Worm (Caenorhabditis elegans) whole organism, late embryonic: ENCODE results near the gene alh-8.

Source experiments
- C08G9.2 ChIP-seq: sonication (generic microtip); optimal IDR thresholded peaks from 2 replicates; lab custom pipeline; 2016; ENCODE audit warnings: mild to moderate bottlenecking, missing genetic modification characterization, moderate library complexity, missing compliant biosample characterization
- K02D7.2 ChIP-seq: sonication (generic microtip); optimal IDR thresholded peaks from 2 replicates; lab custom pipeline; 2017; ENCODE audit warnings: mild to moderate bottlenecking, missing genetic modification characterization, missing compliant biosample characterization
- T23F11.4 ChIP-seq: fragments of 200-800 bp; sonication (Bioruptor generic); optimal IDR thresholded peaks from 2 replicates; lab custom pipeline; 2018; ENCODE audit warnings: mild to moderate bottlenecking, missing genetic modification characterization, missing compliant biosample characterization
- ahr-1 ChIP-seq: sonication (generic microtip); optimal IDR thresholded peaks from 2 replicates; lab custom pipeline; 2016; ENCODE audit warnings: missing genetic modification characterization, missing compliant biosample characterization
- ceh-18 ChIP-seq: sonication (generic microtip); optimal IDR thresholded peaks from 2 replicates; lab custom pipeline; 2016; ENCODE audit warnings: missing genetic modification characterization, missing compliant biosample characterization
- ceh-2 ChIP-seq: sonication (generic microtip); optimal IDR thresholded peaks from 2 replicates; lab custom pipeline; 2016; ENCODE audit warnings: missing genotype, missing genetic modification characterization, missing compliant biosample characterization
- ceh-22 ChIP-seq: sonication (generic microtip); optimal IDR thresholded peaks from 2 replicates; lab custom pipeline; 2017; ENCODE audit warnings: missing biosample characterization, missing genetic modification characterization
- ceh-24 ChIP-seq: sonication (generic microtip); optimal IDR thresholded peaks from 2 replicates; lab custom pipeline; 2016; ENCODE audit warnings: mild to moderate bottlenecking, missing genetic modification characterization, missing compliant biosample characterization
- ceh-31 ChIP-seq: sonication (generic microtip); optimal IDR thresholded peaks from 2 replicates; lab custom pipeline; 2016; ENCODE audit warnings: missing genetic modification characterization, missing compliant biosample characterization
- ceh-34 ChIP-seq: sonication (generic microtip); optimal IDR thresholded peaks from 2 replicates; lab custom pipeline; 2016; ENCODE audit warnings: mild to moderate bottlenecking, missing genetic modification characterization, missing compliant biosample characterization
- ceh-6 ChIP-seq: fragments of 200-800 bp; sonication (Bioruptor generic); optimal IDR thresholded peaks from 2 replicates; lab custom pipeline; 2018; ENCODE audit warnings: mild to moderate bottlenecking, missing genetic modification characterization, missing compliant biosample characterization
- ceh-9 ChIP-seq: sonication (generic microtip); optimal IDR thresholded peaks from 2 replicates; lab custom pipeline; 2016; ENCODE audit warnings: mild to moderate bottlenecking, missing genetic modification characterization, inconsistent platforms, missing compliant biosample characterization
- che-1 ChIP-seq: sonication (generic microtip); optimal IDR thresholded peaks from 2 replicates; lab custom pipeline; 2016; ENCODE audit warnings: mild to moderate bottlenecking, missing genetic modification characterization, missing compliant biosample characterization
- elt-2 ChIP-seq: sonication (generic microtip); optimal IDR thresholded peaks from 2 replicates; lab custom pipeline; 2016; ENCODE audit warnings: missing genetic modification reagents, missing genetic modification characterization, missing compliant biosample characterization
- fax-1 ChIP-seq: sonication (generic microtip); optimal IDR thresholded peaks from 2 replicates; lab custom pipeline; 2016; ENCODE audit warnings: missing genotype, missing genetic modification characterization, missing compliant biosample characterization
- fkh-10 ChIP-seq: fragments of 150-350 bp; optimal IDR thresholded peaks from 2 replicates; lab custom pipeline; 2014; ENCODE audit warnings: missing biosample characterization, missing genetic modification reagents, missing genetic modification characterization
- fkh-6 ChIP-seq: sonication (generic microtip); optimal IDR thresholded peaks from 2 replicates; lab custom pipeline; 2016; ENCODE audit warnings: missing genetic modification characterization, missing compliant biosample characterization
- gmeb-2 ChIP-seq: sonication (generic microtip); optimal IDR thresholded peaks from 2 replicates; lab custom pipeline; 2016; ENCODE audit warnings: missing genetic modification characterization, inconsistent platforms, missing compliant biosample characterization
- hlh-13 ChIP-seq: fragments of 200-800 bp; sonication (Bioruptor generic); optimal IDR thresholded peaks from 2 replicates; lab custom pipeline; 2018; ENCODE audit warnings: mild to moderate bottlenecking, missing genetic modification characterization, missing compliant biosample characterization
- hlh-30 ChIP-seq: sonication (generic microtip); optimal IDR thresholded peaks from 2 replicates; lab custom pipeline; 2017; ENCODE audit warnings: antibody characterized with exemption, missing genetic modification characterization, missing compliant biosample characterization; ENCODE audit not compliant: insufficient read depth
- lim-6 ChIP-seq: sonication (generic microtip); optimal IDR thresholded peaks from 2 replicates; lab custom pipeline; 2016; ENCODE audit warnings: missing genetic modification characterization, missing compliant biosample characterization
- madf-2 ChIP-seq: sonication (generic microtip); optimal IDR thresholded peaks from 2 replicates; lab custom pipeline; 2017; ENCODE audit warnings: missing genetic modification characterization, missing compliant biosample characterization
- mec-3 ChIP-seq: sonication (generic microtip); optimal IDR thresholded peaks from 2 replicates; lab custom pipeline; 2016; ENCODE audit warnings: borderline replicate concordance, missing genetic modification characterization, missing compliant biosample characterization
- nfya-1 ChIP-seq: sonication (generic microtip); optimal IDR thresholded peaks from 2 replicates; lab custom pipeline; 2017; ENCODE audit warnings: missing genetic modification characterization, mild to moderate bottlenecking, missing compliant biosample characterization, antibody characterized with exemption, moderate library complexity
- nhr-232 ChIP-seq: sonication (generic microtip); optimal IDR thresholded peaks from 2 replicates; lab custom pipeline; 2016; ENCODE audit warnings: missing genetic modification characterization, missing compliant biosample characterization
- odd-2 ChIP-seq: sonication (generic microtip); optimal IDR thresholded peaks from 2 replicates; lab custom pipeline; 2017; ENCODE audit warnings: antibody characterized with exemption, mild to moderate bottlenecking, missing genetic modification characterization, missing compliant biosample characterization
- pat-9 ChIP-seq: fragments of 200-800 bp; sonication (Bioruptor generic); optimal IDR thresholded peaks from 2 replicates; lab custom pipeline; 2018; ENCODE audit warnings: mild to moderate bottlenecking, missing genetic modification characterization, moderate library complexity, missing compliant biosample characterization
- pax-1 ChIP-seq: fragments of 150-350 bp; optimal IDR thresholded peaks from 2 replicates; lab custom pipeline; 2014; ENCODE audit warnings: missing biosample characterization, missing genetic modification characterization
- pha-2 ChIP-seq: sonication (generic microtip); optimal IDR thresholded peaks from 2 replicates; lab custom pipeline; 2017; ENCODE audit warnings: mild to moderate bottlenecking, missing genetic modification characterization, missing compliant biosample characterization
- pha-4 ChIP-seq: fragments of 150-350 bp; optimal IDR thresholded peaks from 2 replicates; lab custom pipeline; 2018; ENCODE audit warnings: missing biosample characterization, missing genetic modification reagents, missing genetic modification characterization
- pqm-1 ChIP-seq: sonication (generic microtip); optimal IDR thresholded peaks from 2 replicates; lab custom pipeline; 2016; ENCODE audit warnings: missing genetic modification characterization, missing compliant biosample characterization
- pros-1 ChIP-seq: fragments of 150-350 bp; optimal IDR thresholded peaks from 2 replicates; lab custom pipeline; 2014; ENCODE audit warnings: missing biosample characterization, missing genetic modification reagents, missing genetic modification characterization
- ref-2 ChIP-seq: sonication (generic microtip); optimal IDR thresholded peaks from 2 replicates; lab custom pipeline; 2016; ENCODE audit warnings: missing genetic modification characterization, missing compliant biosample characterization
- rnt-1 ChIP-seq: sonication (generic microtip); optimal IDR thresholded peaks from 2 replicates; lab custom pipeline; 2016; ENCODE audit warnings: missing genetic modification characterization, missing compliant biosample characterization
- sdc-2 ChIP-seq: sonication (generic microtip); optimal IDR thresholded peaks from 2 replicates; lab custom pipeline; 2016; ENCODE audit warnings: missing genotype, missing genetic modification characterization, missing compliant biosample characterization
- sox-4 ChIP-seq: sonication (generic microtip); optimal IDR thresholded peaks from 2 replicates; lab custom pipeline; 2017; ENCODE audit warnings: mild to moderate bottlenecking, missing genetic modification characterization, inconsistent platforms, missing compliant biosample characterization
- syd-9 ChIP-seq: sonication (generic microtip); optimal IDR thresholded peaks from 2 replicates; lab custom pipeline; 2016; ENCODE audit warnings: mild to moderate bottlenecking, missing genetic modification characterization, moderate library complexity, missing compliant biosample characterization
- tbx-2 ChIP-seq: sonication (generic microtip); optimal IDR thresholded peaks from 2 replicates; lab custom pipeline; 2016; ENCODE audit warnings: missing genetic modification characterization, missing compliant biosample characterization
- tbx-7 ChIP-seq: sonication (generic microtip); optimal IDR thresholded peaks from 2 replicates; lab custom pipeline; 2016; ENCODE audit warnings: missing genotype, missing genetic modification characterization, missing compliant biosample characterization
- unc-3 ChIP-seq, 2 experiments: fragments of 200-800 bp in 1 of 2; sonication (Bioruptor generic) in 1 of 2; sonication (generic microtip) in 1 of 2; conservative IDR thresholded peaks in 1 of 2; optimal IDR thresholded peaks in 1 of 2; 2 replicates each; pipeline versions ENCODE4 v1.3.6 to Lab custom; 2016 to 2022; ENCODE audit warnings: missing compliant biosample characterization in 2 of 2, missing genetic modification characterization in 2 of 2, missing genetic modification reagents in 1 of 2
- unc-42 ChIP-seq: sonication (generic microtip); optimal IDR thresholded peaks from 2 replicates; lab custom pipeline; 2016; ENCODE audit warnings: missing genotype, missing genetic modification characterization, missing compliant biosample characterization
- unc-86 ChIP-seq: sonication (generic microtip); optimal IDR thresholded peaks from 2 replicates; lab custom pipeline; 2016; ENCODE audit warnings: missing genetic modification characterization, missing compliant biosample characterization
- zip-5 ChIP-seq: sonication (generic microtip); optimal IDR thresholded peaks from 2 replicates; lab custom pipeline; 2016; ENCODE audit warnings: missing genetic modification characterization, missing compliant biosample characterization
- ztf-16 ChIP-seq: sonication (generic microtip); optimal IDR thresholded peaks from 2 replicates; lab custom pipeline; 2017; ENCODE audit warnings: missing genetic modification characterization, missing compliant biosample characterization

The alh-8 gene

ce11 chrII:11688011-11688410 lies 40.8 kb upstream of the alh-8 start (continued):
- no peak for TF ChIP-seq hlh-13 (GFP tag; lab: Kevin White, UChicago)
- TF ChIP-seq ceh-24: no peak
- TF ChIP-seq elt-2 (tag; lab: Kevin White, UChicago): no peak
- no peak for TF ChIP-seq fkh-10 (GFP tag; lab: Kevin White, UChicago)
- no peak for TF ChIP-seq odd-2 (tag; lab: Kevin White, UChicago)
- TF ChIP-seq hlh-30 (tag; lab: Kevin White, UChicago): no peak
- no peak for TF ChIP-seq tbx-7 (tag; lab: Kevin White, UChicago)

DNA sequence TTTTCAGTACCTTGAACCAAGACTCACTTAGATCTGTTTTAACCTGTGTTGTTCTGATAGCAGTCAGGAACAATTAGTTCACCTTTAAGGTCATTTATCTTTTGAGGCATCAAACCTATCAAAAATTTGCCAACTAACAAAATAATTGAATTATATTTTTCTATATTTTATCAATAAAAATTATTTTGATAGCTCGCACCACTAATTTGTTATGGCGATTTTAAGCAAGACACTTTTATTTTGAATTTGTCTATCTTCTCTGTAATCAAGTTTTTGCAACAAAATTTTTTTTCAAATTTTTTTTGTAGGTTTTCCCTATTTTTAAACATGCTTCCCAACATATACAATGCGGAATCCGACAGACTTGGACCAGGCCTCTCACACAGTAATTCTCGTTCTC lies 40.2 kb upstream of the alh-8 start, which contains the start of gene kel-1:
Gene kel-1, plus strand, starts transcription at position 301 of the 400 bp plus-strand sequence.
- TF ChIP-seq mec-3 (tag; lab: Kevin White, UChicago) (no peak), pha-4 (tag; lab: Kevin White, UChicago) (no peak), nhr-232 (tag; lab: Kevin White, UChicago) (no peak), pha-2 (no peak), ceh-2 (tag; lab: Kevin White, UChicago) (no peak), K02D7.2 (tag; lab: Kevin White, UChicago) (no peak), syd-9 (tag; lab: Kevin White, UChicago) (no peak), hlh-13 (GFP tag; lab: Kevin White, UChicago) (no peak), ceh-9 (tag; lab: Kevin White, UChicago) (no peak), tbx-2 (tag; lab: Kevin White, UChicago) (no peak), C08G9.2 (tag; lab: Kevin White, UChicago) (no peak)

ce11 chrII:11689941-11690340 lies 38.9 kb upstream of the alh-8 start:
- TF ChIP-seq pha-4 (tag; lab: Kevin White, UChicago) (no peak), sdc-2 (tag; lab: Kevin White, UChicago) (no peak), fax-1 (tag; lab: Kevin White, UChicago) (no peak), ahr-1 (tag; lab: Kevin White, UChicago) (no peak), zip-5 (tag; lab: Kevin White, UChicago) (no peak), fkh-6 (tag; lab: Kevin White, UChicago) (no peak)

- TF ChIP-seq ref-2 (tag; lab: Kevin White, UChicago) (no peak), ceh-34 (tag; lab: Kevin White, UChicago) (no peak), hlh-13 (GFP tag; lab: Kevin White, UChicago) (no peak), fkh-6 (tag; lab: Kevin White, UChicago) (no peak), gmeb-2 (tag; lab: Kevin White, UChicago) (no peak), C08G9.2 (tag; lab: Kevin White, UChicago) (no peak), pros-1 (tag; lab: Kevin White, UChicago) (no peak), tbx-2 (tag; lab: Kevin White, UChicago) (no peak), lim-6 (no peak), T23F11.4 (GFP tag; lab: Kevin White, UChicago) (no peak)
- TF ChIP-seq, all 69 proteins: peak for 0
Observed at ce11 chrII:11690868-11691267, 38.0 kb upstream of the alh-8 start.

DNA sequence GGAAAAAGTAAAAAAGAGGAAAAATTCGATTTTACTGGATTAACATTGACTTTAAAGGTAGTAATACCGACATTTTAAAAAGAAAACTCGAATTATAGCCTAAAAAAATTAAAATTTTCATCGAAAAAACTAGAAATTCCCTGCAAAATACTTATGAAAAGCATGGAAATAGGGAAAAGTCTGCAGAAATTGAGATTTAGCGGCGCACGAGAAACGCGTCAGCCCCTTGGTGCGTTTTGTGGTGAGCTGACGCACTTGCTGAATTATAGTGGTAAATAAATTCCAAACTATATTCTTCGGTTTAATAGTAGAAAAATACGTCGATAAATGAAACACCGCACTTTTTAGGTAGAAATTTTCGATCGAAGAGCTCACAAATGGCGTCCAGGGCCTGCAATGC lies 34.4 kb upstream of the alh-8 start:
- TF ChIP-seq sox-4 (tag; lab: Kevin White, UChicago) (peak; percentile 22), ceh-6 (GFP tag; lab: Kevin White, UChicago) (peak; percentile 1), fkh-10 (GFP tag; lab: Kevin White, UChicago) (no peak), rnt-1 (tag; lab: Kevin White, UChicago) (peak; percentile 18), unc-42 (tag; lab: Kevin White, UChicago) (no peak), K02D7.2 (tag; lab: Kevin White, UChicago) (no peak), nfya-1 (peak; percentile 37), pqm-1 (no peak), madf-2 (tag; lab: Kevin White, UChicago) (no peak), tbx-2 (tag; lab: Kevin White, UChicago) (peak; percentile 14), ceh-22 (tag; lab: Kevin White, UChicago) (no peak), pax-1 (no peak), pat-9 (peak; percentile 25), che-1 (peak; percentile 8), ceh-31 (peak; percentile 56), unc-86 (tag; lab: Kevin White, UChicago) (peak; percentile 18), unc-3 (GFP tag; conservative IDR thresholded peaks at IDR 0.05; lab: Robert Waterston, UW) (no peak), unc-3 (tag; optimal IDR thresholded peaks at IDR 0.05; lab: Kevin White, UChicago) (no peak), ceh-9 (tag; lab: Kevin White, UChicago) (no peak), ztf-16 (tag; lab: Kevin White, UChicago) (peak; percentile 1), syd-9 (tag; lab: Kevin White, UChicago) (no peak), ceh-18 (peak; percentile 14)
